Worm (Caenorhabditis elegans) whole organism, late embryonic: Measurements from ENCODE around the gene his-1.

ENCODE experiments used
- C38D4.7 ChIP-seq: fragments of 200-800 bp; sonication (Bioruptor generic); optimal IDR thresholded peaks from 2 replicates; lab custom pipeline; 2018; ENCODE audit warnings: mild to moderate bottlenecking, missing genetic modification characterization, moderate library complexity, missing compliant biosample characterization
- ama-1 ChIP-seq: fragments of 150-350 bp; optimal IDR thresholded peaks from 2 replicates; lab custom pipeline; 2014
- ceh-22 ChIP-seq: sonication (generic microtip); optimal IDR thresholded peaks from 2 replicates; lab custom pipeline; 2017; ENCODE audit warnings: missing biosample characterization, missing genetic modification characterization
- ceh-9 ChIP-seq: sonication (generic microtip); optimal IDR thresholded peaks from 2 replicates; lab custom pipeline; 2016; ENCODE audit warnings: mild to moderate bottlenecking, missing genetic modification characterization, inconsistent platforms, missing compliant biosample characterization
- dmd-4 ChIP-seq: sonication (generic microtip); optimal IDR thresholded peaks from 2 replicates; lab custom pipeline; 2016; ENCODE audit warnings: borderline replicate concordance, missing genetic modification characterization, missing compliant biosample characterization
- gmeb-2 ChIP-seq: sonication (generic microtip); optimal IDR thresholded peaks from 2 replicates; lab custom pipeline; 2016; ENCODE audit warnings: missing genetic modification characterization, inconsistent platforms, missing compliant biosample characterization
- madf-2 ChIP-seq: sonication (generic microtip); optimal IDR thresholded peaks from 2 replicates; lab custom pipeline; 2017; ENCODE audit warnings: missing genetic modification characterization, missing compliant biosample characterization
- sdc-2 ChIP-seq: sonication (generic microtip); optimal IDR thresholded peaks from 2 replicates; lab custom pipeline; 2016; ENCODE audit warnings: missing genotype, missing genetic modification characterization, missing compliant biosample characterization

ce11 chrV:16023051-16023450 is 19.3 kb upstream of the his-1 start, which contains the start of gene cwc-15:
- TF ChIP-seq C38D4.7 (no peak), ceh-22 (tag; lab: Kevin White, UChicago) (no peak), dmd-4 (tag; lab: Kevin White, UChicago) (no peak), madf-2 (tag; lab: Kevin White, UChicago) (no peak), sdc-2 (tag; lab: Kevin White, UChicago) (no peak), ama-1 (lab: Kevin White, UChicago) (no peak), gmeb-2 (tag; lab: Kevin White, UChicago) (no peak), ceh-9 (tag; lab: Kevin White, UChicago) (no peak)
